Worm (Caenorhabditis elegans): ENCODE results near the gene C07A9.12.

The C07A9.12 gene

DNA sequence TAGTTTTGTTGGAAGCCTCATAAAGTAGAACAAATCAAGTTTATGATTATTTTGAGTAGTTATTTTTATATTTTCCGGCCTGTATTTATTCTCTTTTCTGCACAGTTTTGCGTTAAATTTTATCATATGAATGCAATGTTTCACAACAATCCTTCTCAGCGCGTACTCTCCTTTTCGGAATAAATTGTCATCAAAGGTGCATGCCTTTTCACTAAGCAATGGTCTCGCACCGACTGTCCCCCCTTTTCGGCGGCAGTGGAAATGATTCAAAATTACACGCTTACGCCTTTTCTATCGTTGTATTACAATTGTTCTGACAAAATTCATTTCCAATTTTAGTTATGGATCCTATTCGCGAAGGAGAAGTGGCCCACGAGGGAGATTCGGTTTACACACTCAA, 19.8 kb upstream of the C07A9.12 start, which contains the start of the genes iff-1 and cdk-1:
Gene iff-1 (minus strand): TSS at position 61 of the 400 bp plus-strand sequence.
Gene cdk-1 (plus strand): TSS at position 340 of the 400 bp plus-strand sequence.
- no peak for TF ChIP-seq fkh-6 (tag; optimal IDR thresholded peaks at IDR 0.05)
- no peak for TF ChIP-seq hlh-6 (tag; optimal IDR thresholded peaks at IDR 0.05)
- peak; percentile 8 for TF ChIP-seq ceh-31 (tag; optimal IDR thresholded peaks at IDR 0.05)
- no peak for TF ChIP-seq ceh-6 (GFP tag; optimal IDR thresholded peaks at IDR 0.05)
- peak; percentile 12 for TF ChIP-seq nfya-1 (tag; optimal IDR thresholded peaks at IDR 0.05)
- TF ChIP-seq unc-42 (tag; optimal IDR thresholded peaks at IDR 0.05) = peak; percentile 1
- TF ChIP-seq ceh-24 (tag; optimal IDR thresholded peaks at IDR 0.05) = no peak
- TF ChIP-seq F13H6.1 (tag; optimal IDR thresholded peaks at IDR 0.05) = no peak
- no peak for TF ChIP-seq ceh-19 (GFP tag; optimal IDR thresholded peaks at IDR 0.05)
- TF ChIP-seq ceh-9 (tag; optimal IDR thresholded peaks at IDR 0.05) = no peak

DNA sequence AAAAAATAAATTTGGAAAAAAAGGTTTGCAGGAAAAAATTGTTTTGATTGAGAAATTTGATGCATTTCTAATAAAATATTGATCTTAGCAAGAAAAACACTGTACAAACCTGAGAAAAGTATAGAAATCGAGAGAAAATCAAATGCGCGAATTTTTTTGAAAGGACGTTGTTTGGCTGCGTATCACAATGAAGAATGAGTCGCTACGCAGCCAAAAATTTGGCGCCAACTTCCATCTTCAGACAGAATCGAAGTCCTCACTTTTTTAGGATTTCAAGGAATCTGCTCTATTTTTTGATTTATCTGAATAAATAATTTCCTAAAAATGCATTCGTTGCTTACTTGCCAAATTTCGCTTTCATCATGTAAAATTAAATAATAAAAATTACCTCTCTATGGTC, 19.3 kb upstream of the C07A9.12 start:
- TF ChIP-seq pros-1 (tag; optimal IDR thresholded peaks at IDR 0.05) (no peak), rnt-1 (tag; optimal IDR thresholded peaks at IDR 0.05) (no peak), hlh-13 (GFP tag; optimal IDR thresholded peaks at IDR 0.05) (no peak), dve-1 (tag; optimal IDR thresholded peaks at IDR 0.05) (no peak), ets-4 (tag; optimal IDR thresholded peaks at IDR 0.05) (no peak), K09A11.1 (tag; optimal IDR thresholded peaks at IDR 0.05; ENCODE audit: insufficient read depth) (no peak), npax-4 (tag; optimal IDR thresholded peaks at IDR 0.05) (no peak), elt-2 (tag; optimal IDR thresholded peaks at IDR 0.05) (no peak)

DNA sequence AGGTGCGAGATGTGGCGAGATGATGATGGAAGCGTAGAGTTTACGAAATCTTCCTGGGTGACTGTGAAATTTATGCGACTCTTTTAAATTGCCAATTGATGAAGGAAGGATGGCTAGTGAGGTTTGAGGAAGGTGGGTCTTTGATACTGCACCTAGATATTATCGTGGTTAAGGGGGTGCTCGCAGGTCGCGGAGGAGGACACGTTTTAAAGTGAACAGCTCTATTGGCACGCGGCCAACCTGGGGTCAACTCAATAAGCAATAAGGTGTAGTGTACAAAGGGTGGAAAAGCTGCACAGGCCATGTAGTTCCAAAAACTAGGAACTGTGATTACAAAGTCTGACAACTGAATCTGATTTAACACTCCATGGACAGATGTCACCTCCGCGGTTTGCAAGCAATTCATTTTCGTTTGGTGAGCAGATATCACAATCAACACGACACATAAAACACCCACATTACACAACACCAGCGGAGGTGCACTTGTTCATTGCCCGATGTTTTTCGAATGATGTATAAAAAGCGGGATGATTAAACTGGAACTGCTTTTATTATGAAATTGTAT, 18.1 kb upstream of the C07A9.12 start:
- no peak for TF ChIP-seq ets-4 (tag; optimal IDR thresholded peaks at IDR 0.05)
- TF ChIP-seq rnt-1 (tag; optimal IDR thresholded peaks at IDR 0.05) = peak; percentile 5
- TF ChIP-seq ceh-34 (tag; optimal IDR thresholded peaks at IDR 0.05) = peak; percentile 4
- no peak for TF ChIP-seq hlh-6 (tag; optimal IDR thresholded peaks at IDR 0.05)
- TF ChIP-seq ref-2 (tag; optimal IDR thresholded peaks at IDR 0.05) = peak; percentile 22
- TF ChIP-seq lin-11 (tag; optimal IDR thresholded peaks at IDR 0.05) = no peak
- TF ChIP-seq odd-2 (tag; optimal IDR thresholded peaks at IDR 0.05) = no peak
- no peak for TF ChIP-seq ceh-48 (tag; optimal IDR thresholded peaks at IDR 0.05)
- peak; percentile 11 for TF ChIP-seq nfya-1 (tag; optimal IDR thresholded peaks at IDR 0.05)
- no peak for TF ChIP-seq zip-5 (tag; optimal IDR thresholded peaks at IDR 0.05)

DNA sequence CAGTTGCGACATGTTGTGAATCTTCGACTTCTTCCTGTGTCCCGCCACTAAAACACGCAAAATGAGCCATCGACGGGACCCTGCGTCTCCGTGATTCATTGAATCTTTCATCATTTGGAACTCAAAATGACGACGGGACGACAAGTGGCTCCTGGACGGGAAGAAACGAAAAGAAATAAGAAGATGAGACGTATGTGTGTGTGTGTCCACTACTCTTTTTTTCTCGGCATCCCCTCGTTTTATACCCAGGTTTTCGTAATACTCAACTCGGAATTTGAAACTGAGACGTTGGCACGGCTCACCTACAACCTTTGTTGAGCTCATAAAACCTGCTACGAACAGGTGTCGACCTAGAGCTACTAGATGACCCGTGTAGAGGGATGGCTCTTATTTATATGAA, 17.2 kb upstream of the C07A9.12 start:
- no peak for TF ChIP-seq npax-4 (tag; optimal IDR thresholded peaks at IDR 0.05)
- peak; percentile 14 for TF ChIP-seq unc-55 (GFP tag; optimal IDR thresholded peaks at IDR 0.05)
- TF ChIP-seq nfya-1 (tag; optimal IDR thresholded peaks at IDR 0.05) = no peak
- TF ChIP-seq pqm-1 (tag; optimal IDR thresholded peaks at IDR 0.05) = no peak
- peak; percentile 3 for TF ChIP-seq ceh-18 (tag; optimal IDR thresholded peaks at IDR 0.05)
- TF ChIP-seq unc-42 (tag; optimal IDR thresholded peaks at IDR 0.05) = no peak

DNA sequence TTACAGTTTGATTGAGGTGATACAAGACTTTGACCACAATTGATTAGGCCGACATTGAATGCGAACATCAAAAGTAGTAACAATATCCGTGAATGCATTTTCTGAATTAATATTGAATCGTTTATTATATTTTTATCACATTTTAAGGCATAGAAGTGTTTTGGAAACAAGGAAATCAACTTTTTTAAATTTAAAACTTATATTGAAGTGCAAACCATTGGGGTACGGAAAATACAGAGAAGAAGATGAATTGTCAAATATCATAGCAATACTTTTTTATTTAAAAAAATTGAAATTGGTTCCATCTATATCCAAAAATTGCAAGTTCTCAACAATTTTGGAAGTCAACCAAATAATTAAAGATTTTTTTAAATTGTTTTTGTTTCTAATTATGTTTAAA, 15.9 kb upstream of the C07A9.12 start, which contains the start of gene T05G5.1:
Gene T05G5.1 (minus strand): TSS at position 101 of the 400 bp plus-strand sequence.
- TF ChIP-seq ceh-45 (GFP tag; IDR thresholded peaks at IDR 0.05) (no peak), hlh-6 (tag; optimal IDR thresholded peaks at IDR 0.05) (no peak), ceh-6 (GFP tag; optimal IDR thresholded peaks at IDR 0.05) (no peak), sox-4 (tag; optimal IDR thresholded peaks at IDR 0.05) (no peak), rnt-1 (tag; optimal IDR thresholded peaks at IDR 0.05) (no peak), nhr-11 (tag; optimal IDR thresholded peaks at IDR 0.05) (no peak), ttx-3 (tag; optimal IDR thresholded peaks at IDR 0.05) (no peak), pha-2 (tag; optimal IDR thresholded peaks at IDR 0.05) (no peak), npax-4 (tag; optimal IDR thresholded peaks at IDR 0.05) (no peak), ceh-19 (GFP tag; optimal IDR thresholded peaks at IDR 0.05) (no peak)
